Worm (Caenorhabditis elegans) whole organism, late embryonic: ENCODE results near the gene T28D6.6.

Experiments used
- K02D7.2 ChIP-seq: sonication (generic microtip); optimal IDR thresholded peaks from 2 replicates; lab custom pipeline; 2017; ENCODE audit warnings: mild to moderate bottlenecking, missing genetic modification characterization, missing compliant biosample characterization
- ceh-2 ChIP-seq: sonication (generic microtip); optimal IDR thresholded peaks from 2 replicates; lab custom pipeline; 2016; ENCODE audit warnings: missing genotype, missing genetic modification characterization, missing compliant biosample characterization
- ceh-48 ChIP-seq: sonication (generic microtip); optimal IDR thresholded peaks from 2 replicates; lab custom pipeline; 2016; ENCODE audit warnings: missing genetic modification characterization, inconsistent platforms, missing compliant biosample characterization
- hlh-30 ChIP-seq: sonication (generic microtip); optimal IDR thresholded peaks from 2 replicates; lab custom pipeline; 2017; ENCODE audit warnings: antibody characterized with exemption, missing genetic modification characterization, missing compliant biosample characterization; ENCODE audit not compliant: insufficient read depth
- pros-1 ChIP-seq: fragments of 150-350 bp; optimal IDR thresholded peaks from 2 replicates; lab custom pipeline; 2014; ENCODE audit warnings: missing biosample characterization, missing genetic modification reagents, missing genetic modification characterization

DNA sequence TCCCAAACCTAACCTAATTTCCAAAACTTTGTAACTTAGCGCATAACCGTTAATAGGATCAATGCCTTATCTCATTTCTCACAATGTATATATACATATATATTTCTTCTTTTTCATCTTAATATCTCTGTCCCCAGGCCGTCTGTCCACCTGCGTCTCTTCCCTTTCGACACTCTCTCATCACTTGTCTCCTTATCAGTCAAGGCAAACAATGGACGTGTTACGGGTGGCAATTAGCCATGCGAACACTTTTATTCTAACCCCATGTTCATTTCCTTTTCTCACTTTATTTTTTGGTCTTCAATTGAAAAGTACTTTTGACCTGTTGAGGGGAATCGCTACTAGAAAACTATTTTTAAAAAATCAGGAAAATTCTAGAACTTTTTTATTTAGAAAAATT lies 14.5 kb upstream of the T28D6.6 start:
- TF ChIP-seq K02D7.2, result no peak
- no peak for TF ChIP-seq pros-1
- TF ChIP-seq hlh-30 (tag; lab: Kevin White, UChicago), result no peak
- no peak for TF ChIP-seq ceh-48 (tag; lab: Kevin White, UChicago)
- TF ChIP-seq ceh-2, result no peak
